Fruit fly (Drosophila melanogaster): ENCODE results near the gene BORCS6.
A peak's percentile ranks its signal among the peaks of the same experiment; 100 is the strongest.

The BORCS6 gene

DNA sequence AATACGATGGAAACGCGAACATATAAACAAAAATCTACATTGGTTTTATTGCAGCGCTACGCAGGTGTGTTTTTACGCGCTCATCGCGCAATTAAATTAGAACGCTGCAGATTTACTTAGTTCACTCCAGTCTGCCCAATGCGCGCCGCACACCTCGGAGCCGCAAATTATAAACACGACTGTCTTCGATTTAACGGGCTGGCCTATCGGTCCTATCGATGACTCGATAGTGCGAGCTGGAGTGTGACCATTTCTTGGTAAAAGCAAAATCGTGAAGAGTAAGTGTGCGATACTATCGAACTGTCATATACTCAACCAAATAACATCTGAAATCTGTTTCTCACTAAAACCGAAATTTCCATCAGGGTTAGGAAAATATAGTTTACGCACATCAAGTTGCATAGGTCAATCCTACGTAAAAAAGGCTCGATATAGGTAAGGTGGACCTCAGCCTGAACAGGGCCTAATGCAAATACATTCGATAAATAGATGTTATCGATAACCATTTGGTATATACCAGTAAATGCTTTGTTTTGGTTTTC lies at the start of gene BORCS6, which contains the start of gene klar:
BORCS6 (plus strand) TSS at position 420 of the 542 bp plus-strand sequence.
klar (minus strand) TSS at position 183 of the 542 bp plus-strand sequence.
- TF ChIP-seq CG11762 (GFP tag; optimal IDR thresholded peaks at IDR 0.05; ENCODE audit: insufficient read depth): no peak
- TF ChIP-seq CG6854 (GFP tag; optimal IDR thresholded peaks at IDR 0.05): peak; percentile 77
- TF ChIP-seq Ets96B (tag; optimal IDR thresholded peaks at IDR 0.05): peak; percentile 9
- peak; percentile 40 for TF ChIP-seq OdsH (GFP tag; optimal IDR thresholded peaks at IDR 0.05)
- TF ChIP-seq CG8632 (GFP tag; optimal IDR thresholded peaks at IDR 0.05): no peak
- peak; percentile 64 for TF ChIP-seq Hr39 (GFP tag; optimal IDR thresholded peaks at IDR 0.05)
- no peak for TF ChIP-seq CG8319 (GFP tag; optimal IDR thresholded peaks at IDR 0.05)
- TF ChIP-seq fkh (GFP tag; optimal IDR thresholded peaks at IDR 0.05): peak; percentile 70
- peak; percentile 36 for TF ChIP-seq Eip75B (GFP tag; optimal IDR thresholded peaks at IDR 0.05)
- TF ChIP-seq CG15336 (GFP tag; IDR thresholded peaks at IDR 0.05): no peak
- TF ChIP-seq svp (GFP tag): no peak
- TF ChIP-seq lz (GFP tag; optimal IDR thresholded peaks at IDR 0.05): peak; percentile 40
- TF ChIP-seq CG7368 (GFP tag; optimal IDR thresholded peaks at IDR 0.05): no peak
- TF ChIP-seq CG8119 (GFP tag; IDR thresholded peaks at IDR 0.05): 0 out of 3 replicates have a peak, but pooled peaks have one; percentile 21
- no peak for TF ChIP-seq CG4318 (GFP tag; optimal IDR thresholded peaks at IDR 0.05)
- no peak for TF ChIP-seq CG1621 (tag; optimal IDR thresholded peaks at IDR 0.05)
- no peak for TF ChIP-seq CG9139 (GFP tag; optimal IDR thresholded peaks at IDR 0.05)
- TF ChIP-seq CG10669 (GFP tag; optimal IDR thresholded peaks at IDR 0.05): no peak
- no peak for TF ChIP-seq fd59A (GFP tag; optimal IDR thresholded peaks at IDR 0.05)
- peak; percentile 47 for TF ChIP-seq Ets21C (GFP tag; optimal IDR thresholded peaks at IDR 0.05)
- TF ChIP-seq Gug (GFP tag; IDR thresholded peaks at IDR 0.05): no peak
- TF ChIP-seq Eip93F (GFP tag; optimal IDR thresholded peaks at IDR 0.05): no peak
- no peak for TF ChIP-seq Lpt (GFP tag; optimal IDR thresholded peaks at IDR 0.05)
- TF ChIP-seq Sox14 (GFP tag; optimal IDR thresholded peaks at IDR 0.05): peak; percentile 82
- TF ChIP-seq CG32006 (GFP tag; optimal IDR thresholded peaks at IDR 0.05): peak; percentile 38
- TF ChIP-seq achi (GFP tag; optimal IDR thresholded peaks at IDR 0.05): peak; percentile 28
- TF ChIP-seq fd85E (GFP tag; optimal IDR thresholded peaks at IDR 0.05): peak; percentile 26
- TF ChIP-seq CG6163 (GFP tag; IDR thresholded peaks at IDR 0.05): peak; percentile 58; the same call in 1 of the 3 replicates
- TF ChIP-seq CG31627 (GFP tag; optimal IDR thresholded peaks at IDR 0.05): peak; percentile 70
- TF ChIP-seq topi (GFP tag; optimal IDR thresholded peaks at IDR 0.05): no peak
- peak; percentile 2 for TF ChIP-seq Smox (GFP tag; optimal IDR thresholded peaks at IDR 0.05)
- no peak for TF ChIP-seq CG16779 (tag; optimal IDR thresholded peaks at IDR 0.05)
- no peak for TF ChIP-seq ss (GFP tag; optimal IDR thresholded peaks at IDR 0.05)
- no peak for TF ChIP-seq CG6808 (GFP tag; optimal IDR thresholded peaks at IDR 0.05)
- TF ChIP-seq Blimp-1 (GFP tag; optimal IDR thresholded peaks at IDR 0.05): no peak
- no peak for TF ChIP-seq CG10631 (GFP tag; optimal IDR thresholded peaks at IDR 0.05)
- peak; percentile 21 for TF ChIP-seq Sox15 (GFP tag; optimal IDR thresholded peaks at IDR 0.05)
- TF ChIP-seq CG6276 (GFP tag; optimal IDR thresholded peaks at IDR 0.05): no peak
- peak; percentile 27 for TF ChIP-seq Hr4 (GFP tag; optimal IDR thresholded peaks at IDR 0.05)
- no peak for TF ChIP-seq CG6792 (GFP tag; optimal IDR thresholded peaks at IDR 0.05)
- TF ChIP-seq cyc (GFP tag; optimal IDR thresholded peaks at IDR 0.05): peak; percentile 44
- no peak for TF ChIP-seq CG11294 (GFP tag; IDR thresholded peaks at IDR 0.05)
- TF ChIP-seq Met (GFP tag; optimal IDR thresholded peaks at IDR 0.05): peak; percentile 26
- TF ChIP-seq spab (GFP tag; optimal IDR thresholded peaks at IDR 0.05): no peak
- TF ChIP-seq Eip78C (GFP tag): no peak
- peak in 1 of 2 experiments; percentile 10 for TF ChIP-seq salr (GFP tag; optimal IDR thresholded peaks at IDR 0.05)
- TF ChIP-seq dac (GFP tag; optimal IDR thresholded peaks at IDR 0.05): no peak
- peak; percentile 9 for TF ChIP-seq CG3032 (tag; optimal IDR thresholded peaks at IDR 0.05)
- no peak for TF ChIP-seq CG11902 (GFP tag; optimal IDR thresholded peaks at IDR 0.05)
- TF ChIP-seq dsx (GFP tag; optimal IDR thresholded peaks at IDR 0.05; ENCODE audit: poor library complexity, severe bottlenecking): no peak
- peak; percentile 38 for TF ChIP-seq esn (GFP tag; optimal IDR thresholded peaks at IDR 0.05)
- TF ChIP-seq Sox102F (GFP tag; optimal IDR thresholded peaks at IDR 0.05): peak; percentile 5
